Worm (Caenorhabditis elegans) whole organism, L1 larva: Measurements from ENCODE around the gene irld-24.

Source experiments
- C04F5.9 ChIP-seq: sonication (generic microtip); optimal IDR thresholded peaks from 2 replicates; lab custom pipeline; 2016; ENCODE audit warnings: missing genetic modification characterization, missing compliant biosample characterization
- C16A3.4 ChIP-seq: fragments of 150-350 bp; optimal IDR thresholded peaks from 2 replicates; lab custom pipeline; 2014; ENCODE audit warnings: missing biosample characterization, missing genetic modification characterization
- C34B4.2 ChIP-seq: sonication (generic microtip); optimal IDR thresholded peaks from 2 replicates; lab custom pipeline; 2017; ENCODE audit warnings: mild to moderate bottlenecking, missing genetic modification characterization, missing compliant biosample characterization
- F16B12.6 ChIP-seq: fragments of 150-350 bp; optimal IDR thresholded peaks from 2 replicates; lab custom pipeline; 2014; ENCODE audit warnings: missing biosample characterization, missing genetic modification characterization
- aha-1 ChIP-seq: fragments of 150-350 bp; optimal IDR thresholded peaks from 2 replicates; lab custom pipeline; 2014; ENCODE audit warnings: missing biosample characterization, missing genetic modification characterization
- aly-2 ChIP-seq: fragments of 150-350 bp; optimal IDR thresholded peaks from 2 replicates; lab custom pipeline; 2014; ENCODE audit warnings: missing biosample characterization, missing genetic modification characterization
- ceh-8 ChIP-seq: fragments of 200-800 bp; sonication (Bioruptor generic); optimal IDR thresholded peaks from 2 replicates; lab custom pipeline; 2018; ENCODE audit warnings: mild to moderate bottlenecking, missing genetic modification characterization, moderate library complexity, missing compliant biosample characterization
- ceh-82 ChIP-seq, 3 experiments: fragments of 150-350 bp in 1 of 3; sonication (generic microtip) in 2 of 3; optimal IDR thresholded peaks; 2 replicates each; lab custom pipeline; 2014 to 2017; ENCODE audit warnings: missing biosample characterization in 3 of 3, missing genetic modification characterization in 3 of 3
- ceh-88 ChIP-seq: fragments of 200-800 bp; sonication (Bioruptor generic); IDR thresholded peaks from 2 replicates; pipeline ENCODE4 v1.3.6; 2022; ENCODE audit warnings: missing genetic modification characterization, missing compliant biosample characterization
- dpl-1 ChIP-seq, 3 experiments: fragments of 150-350 bp in 2 of 3; sonication (generic microtip) in 1 of 3; optimal IDR thresholded peaks; 2 replicates each; lab custom pipeline; 2014 to 2017; ENCODE audit warnings: missing biosample characterization in 3 of 3, missing genetic modification characterization in 3 of 3, missing genetic modification reagents in 3 of 3
- efl-1 ChIP-seq, 4 experiments: fragments of 150-350 bp; optimal IDR thresholded peaks in 3 of 4; peaks in 1 of 4; 1 replicate in 1 of 4; 2 replicates in 3 of 4; lab custom pipeline; 2014; ENCODE audit warnings: missing biosample characterization in 2 of 4, missing genetic modification characterization in 2 of 4, missing genetic modification reagents in 2 of 4
- efl-3 ChIP-seq: fragments of 200-800 bp; sonication (Bioruptor generic); optimal IDR thresholded peaks from 2 replicates; lab custom pipeline; 2018; ENCODE audit warnings: mild to moderate bottlenecking, missing genetic modification characterization, missing compliant biosample characterization
- egl-13 ChIP-seq: sonication (generic microtip); optimal IDR thresholded peaks from 2 replicates; lab custom pipeline; 2016; ENCODE audit warnings: missing genotype, missing genetic modification reagents, missing genetic modification characterization, missing compliant biosample characterization
- egl-27 ChIP-seq, 2 experiments: fragments of 150-350 bp in 1 of 2; sonication (generic microtip); optimal IDR thresholded peaks; 3 replicates each; lab custom pipeline; 2017 to 2018; ENCODE audit warnings: missing biosample characterization in 2 of 2, missing genetic modification characterization in 2 of 2, missing genetic modification reagents in 2 of 2
- elt-2 ChIP-seq: sonication (generic microtip); optimal IDR thresholded peaks from 2 replicates; lab custom pipeline; 2016; ENCODE audit warnings: missing genetic modification characterization, mild to moderate bottlenecking, inconsistent platforms, missing compliant biosample characterization, missing genetic modification reagents
- ets-5 ChIP-seq: fragments of 200-800 bp; sonication (Bioruptor generic); IDR thresholded peaks from 2 replicates; pipeline ENCODE4 v1.3.6; 2022; ENCODE audit warnings: missing genetic modification characterization, missing compliant biosample characterization
- fkh-10 ChIP-seq: sonication (generic microtip); optimal IDR thresholded peaks from 2 replicates; lab custom pipeline; 2017; ENCODE audit warnings: missing biosample characterization, missing genetic modification reagents, missing genetic modification characterization
- fkh-4 ChIP-seq: sonication (generic microtip); optimal IDR thresholded peaks from 2 replicates; lab custom pipeline; 2016; ENCODE audit warnings: missing compliant biosample characterization, missing genetic modification characterization, borderline replicate concordance
- grh-1 ChIP-seq: fragments of 200-800 bp; sonication (Bioruptor generic); IDR thresholded peaks from 2 replicates; pipeline ENCODE4 v1.3.6; 2022; ENCODE audit warnings: missing genetic modification reagents, missing genetic modification characterization, missing compliant biosample characterization
- hlh-4 ChIP-seq: sonication (generic microtip); optimal IDR thresholded peaks from 2 replicates; lab custom pipeline; 2016; ENCODE audit warnings: mild to moderate bottlenecking, missing genetic modification characterization, missing compliant biosample characterization
- irx-1 ChIP-seq: sonication (generic microtip); optimal IDR thresholded peaks from 2 replicates; lab custom pipeline; 2016; ENCODE audit warnings: missing genetic modification characterization, missing compliant biosample characterization
- isw-1 ChIP-seq: fragments of 200-800 bp; sonication (Bioruptor generic); IDR thresholded peaks from 2 replicates; pipeline ENCODE4 v1.3.6; 2022; ENCODE audit warnings: missing genetic modification characterization, missing compliant biosample characterization
- lin-13 ChIP-seq: fragments of 150-350 bp; optimal IDR thresholded peaks from 2 replicates; lab custom pipeline; 2014; ENCODE audit warnings: missing biosample characterization, missing genetic modification reagents, missing genetic modification characterization
- lin-14 ChIP-seq: fragments of 200-800 bp; sonication (Bioruptor generic); optimal IDR thresholded peaks from 2 replicates; lab custom pipeline; 2018; ENCODE audit warnings: mild to moderate bottlenecking, missing genetic modification characterization, moderate library complexity, missing compliant biosample characterization
- lin-15B ChIP-seq: fragments of 150-350 bp; sonication (generic microtip); optimal IDR thresholded peaks from 3 replicates; lab custom pipeline; 2014; ENCODE audit warnings: missing biosample characterization, missing genetic modification characterization
- lsy-2 ChIP-seq, 2 experiments: fragments of 150-350 bp; optimal IDR thresholded peaks; 2 replicates each; lab custom pipeline; 2014; ENCODE audit warnings: missing biosample characterization in 2 of 2, missing genetic modification characterization in 2 of 2
- mab-9 ChIP-seq: fragments of 200-800 bp; sonication (Bioruptor generic); IDR thresholded peaks from 2 replicates; pipeline ENCODE4 v1.3.6; 2022; ENCODE audit warnings: missing genetic modification reagents, missing genetic modification characterization, missing compliant biosample characterization
- mdl-1 ChIP-seq, 2 experiments: fragments of 150-350 bp; optimal IDR thresholded peaks; 2 replicates each; lab custom pipeline; 2014 to 2017; ENCODE audit warnings: missing biosample characterization in 2 of 2, missing genetic modification characterization in 2 of 2, inconsistent platforms in 1 of 2
- mep-1 ChIP-seq: fragments of 150-350 bp; optimal IDR thresholded peaks from 2 replicates; lab custom pipeline; 2014; ENCODE audit warnings: missing biosample characterization, missing genetic modification characterization
- nhr-11 ChIP-seq: fragments of 150-350 bp; optimal IDR thresholded peaks from 2 replicates; lab custom pipeline; 2014; ENCODE audit warnings: missing biosample characterization, missing genetic modification characterization
- nhr-19 ChIP-seq: fragments of 200-800 bp; sonication (Bioruptor generic); conservative IDR thresholded peaks from 2 replicates; pipeline ENCODE4 v1.3.6; 2022; ENCODE audit warnings: missing genetic modification characterization, missing compliant biosample characterization
- nhr-20 ChIP-seq: sonication (generic microtip); optimal IDR thresholded peaks from 2 replicates; lab custom pipeline; 2016; ENCODE audit warnings: mild to moderate bottlenecking, missing genetic modification characterization, missing compliant biosample characterization
- nhr-237 ChIP-seq: fragments of 150-350 bp; optimal IDR thresholded peaks from 2 replicates; lab custom pipeline; 2014; ENCODE audit warnings: missing biosample characterization, missing genetic modification characterization
- nhr-47 ChIP-seq: sonication (generic microtip); optimal IDR thresholded peaks from 2 replicates; lab custom pipeline; 2016; ENCODE audit warnings: mild to moderate bottlenecking, missing genetic modification characterization, moderate library complexity, missing compliant biosample characterization
- nhr-71 ChIP-seq: sonication (generic microtip); optimal IDR thresholded peaks from 2 replicates; lab custom pipeline; 2016; ENCODE audit warnings: mild to moderate bottlenecking, missing genetic modification characterization, moderate library complexity, missing compliant biosample characterization
- nhr-84 ChIP-seq: sonication (generic microtip); optimal IDR thresholded peaks from 2 replicates; lab custom pipeline; 2017; ENCODE audit warnings: missing biosample characterization, missing genetic modification characterization
- nhr-85 ChIP-seq: sonication (generic microtip); peaks from one replicate; lab custom pipeline; 2016; ENCODE audit warnings: missing genetic modification characterization, inconsistent platforms, missing compliant biosample characterization
- pax-3 ChIP-seq: fragments of 200-800 bp; sonication (Bioruptor generic); optimal IDR thresholded peaks from 2 replicates; lab custom pipeline; 2018; ENCODE audit warnings: mild to moderate bottlenecking, missing genetic modification characterization, moderate library complexity, missing compliant biosample characterization
- pqm-1 ChIP-seq: sonication (generic microtip); optimal IDR thresholded peaks from 3 replicates; lab custom pipeline; 2017; ENCODE audit warnings: missing biosample characterization, missing genetic modification characterization
- rnt-1 ChIP-seq: sonication (generic microtip); optimal IDR thresholded peaks from 2 replicates; lab custom pipeline; 2016; ENCODE audit warnings: mild to moderate bottlenecking, missing genetic modification characterization, moderate library complexity, missing compliant biosample characterization
- snu-23 ChIP-seq: sonication (generic microtip); optimal IDR thresholded peaks from 2 replicates; lab custom pipeline; 2016; ENCODE audit warnings: missing genetic modification characterization, missing compliant biosample characterization
- sox-4 ChIP-seq: sonication (generic microtip); optimal IDR thresholded peaks from 2 replicates; lab custom pipeline; 2016; ENCODE audit warnings: missing genetic modification characterization, missing compliant biosample characterization
- sptf-1 ChIP-seq: fragments of 150-350 bp; optimal IDR thresholded peaks from 2 replicates; lab custom pipeline; 2014; ENCODE audit warnings: missing biosample characterization, missing genetic modification characterization
- sup-37 ChIP-seq: fragments of 200-800 bp; sonication (Bioruptor generic); optimal IDR thresholded peaks from 2 replicates; lab custom pipeline; 2018; ENCODE audit warnings: mild to moderate bottlenecking, missing genetic modification characterization, missing compliant biosample characterization
- unc-130 ChIP-seq: fragments of 150-350 bp; optimal IDR thresholded peaks from 2 replicates; lab custom pipeline; 2017; ENCODE audit warnings: missing biosample characterization, missing genetic modification characterization, inconsistent platforms
- unc-86 ChIP-seq: sonication (generic microtip); optimal IDR thresholded peaks from 2 replicates; lab custom pipeline; 2016; ENCODE audit warnings: missing genetic modification characterization, missing compliant biosample characterization
- vab-15 ChIP-seq: sonication (generic microtip); optimal IDR thresholded peaks from 2 replicates; lab custom pipeline; 2017; ENCODE audit warnings: missing genotype, mild to moderate bottlenecking, missing genetic modification characterization, missing compliant biosample characterization
- xbp-1 ChIP-seq: sonication (generic microtip); optimal IDR thresholded peaks from 2 replicates; lab custom pipeline; 2016; ENCODE audit warnings: missing genetic modification characterization, missing compliant biosample characterization
- ztf-11 ChIP-seq, 2 experiments: sonication (generic microtip); optimal IDR thresholded peaks; 2 replicates each; lab custom pipeline; 2016 to 2017; ENCODE audit warnings: missing genetic modification characterization in 2 of 2, missing biosample characterization in 1 of 2, missing compliant biosample characterization in 1 of 2
- ztf-4 ChIP-seq: fragments of 150-350 bp; optimal IDR thresholded peaks from 2 replicates; lab custom pipeline; 2014; ENCODE audit warnings: missing biosample characterization, missing genetic modification characterization

Gene irld-24

DNA sequence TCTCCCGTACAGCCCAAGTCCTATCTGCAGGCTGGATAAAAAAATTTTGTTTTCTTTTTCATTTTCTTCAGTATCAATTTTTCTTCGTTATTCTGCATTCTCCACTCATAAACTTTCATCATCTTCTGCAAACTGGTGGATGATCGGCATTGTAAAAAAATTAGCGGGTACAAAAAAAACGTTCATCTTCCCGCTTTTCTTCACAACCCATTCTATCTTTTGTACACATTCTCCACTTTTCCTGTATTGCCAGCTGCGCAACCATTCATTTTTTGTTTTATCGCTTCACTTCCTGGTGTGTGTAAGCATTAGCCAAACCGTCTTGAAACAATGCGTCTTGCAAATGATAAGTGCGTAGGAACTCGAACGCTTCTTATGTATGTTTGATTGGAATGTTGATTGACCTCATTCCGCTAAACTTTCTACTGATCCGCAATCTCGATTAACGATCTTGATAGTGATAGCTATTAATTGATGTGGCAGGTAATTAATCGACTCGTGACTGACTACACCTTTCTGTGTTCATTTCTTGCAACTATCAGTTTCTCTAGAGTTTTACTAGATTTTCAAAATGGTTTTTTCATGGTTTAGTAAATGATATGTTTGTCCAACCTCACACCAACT is 11.8 kb upstream of the irld-24 start (continued):
- TF ChIP-seq efl-1 (optimal IDR thresholded peaks at IDR 0.05; lab: Kevin White, UChicago) (no peak), efl-1 (GFP tag; optimal IDR thresholded peaks at IDR 0.05 in 1 of 2; lab: Kevin White, UChicago) (no peak), rnt-1 (tag; lab: Kevin White, UChicago) (peak; percentile 49), grh-1 (GFP tag; lab: Robert Waterston, UW) (no peak), nhr-47 (tag; lab: Kevin White, UChicago) (no peak), C16A3.4 (no peak), efl-3 (no peak), ceh-8 (GFP tag; lab: Kevin White, UChicago) (no peak), isw-1 (GFP tag; lab: Robert Waterston, UW) (no peak), mab-9 (GFP tag; lab: Robert Waterston, UW) (no peak), nhr-20 (peak; percentile 65), F16B12.6 (tag; lab: Kevin White, UChicago) (no peak), nhr-85 (tag; lab: Kevin White, UChicago) (peak; percentile 90), mep-1 (tag; lab: Kevin White, UChicago) (peak; percentile 44), egl-27 (tag; optimal IDR thresholded peaks at IDR 0.05; lab: Kevin White, UChicago) (no peak), pqm-1 (no peak), sox-4 (tag; lab: Kevin White, UChicago) (no peak), lin-13 (GFP tag; lab: Kevin White, UChicago) (no peak), sptf-1 (no peak), snu-23 (GFP tag; lab: Kevin White, UChicago) (peak; percentile 37), nhr-237 (tag; lab: Kevin White, UChicago) (no peak), xbp-1 (no peak), ztf-4 (tag; lab: Kevin White, UChicago) (no peak), ceh-82 (tag; optimal IDR thresholded peaks at IDR 0.05; lab: Kevin White, UChicago) (no peak), aly-2 (tag; lab: Kevin White, UChicago) (no peak), irx-1 (tag; lab: Kevin White, UChicago) (no peak), fkh-10 (GFP tag; lab: Kevin White, UChicago) (no peak), nhr-11 (tag; lab: Kevin White, UChicago) (no peak)

DNA sequence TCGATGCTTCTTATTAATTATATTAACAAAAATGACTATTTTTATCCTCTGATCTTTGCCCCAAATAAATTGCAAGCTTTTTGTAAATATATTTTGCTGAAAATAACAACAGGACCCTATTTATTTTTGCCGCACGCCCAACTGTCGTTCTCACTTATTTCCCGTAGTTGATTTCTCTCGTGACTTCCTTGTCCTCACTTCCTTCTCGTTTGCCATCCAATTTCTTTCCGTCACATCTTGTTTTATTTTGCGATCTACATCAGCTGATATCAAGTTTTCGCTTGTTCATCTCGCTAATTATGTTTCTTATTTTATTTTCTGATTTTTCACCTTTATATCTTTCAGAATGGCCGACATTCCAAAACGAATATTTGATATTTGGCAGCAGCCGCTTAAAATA is 11.1 kb upstream of the irld-24 start, which contains the start of gene F48F7.5:
Gene F48F7.5 (plus strand): TSS at position 340 of the 400 bp plus-strand sequence.
- TF ChIP-seq lin-15B (no peak), unc-86 (no peak), dpl-1 (GFP tag; optimal IDR thresholded peaks at IDR 0.05; lab: Kevin White, UChicago) (no peak), F16B12.6 (tag; lab: Kevin White, UChicago) (no peak), ztf-11 (tag; optimal IDR thresholded peaks at IDR 0.05; lab: Kevin White, UChicago) (no peak), ceh-88 (GFP tag; lab: Robert Waterston, UW) (no peak), nhr-11 (tag; lab: Kevin White, UChicago) (no peak), fkh-4 (tag; lab: Kevin White, UChicago) (no peak), ztf-4 (tag; lab: Kevin White, UChicago) (peak; percentile 44), nhr-84 (tag; lab: Kevin White, UChicago) (no peak), rnt-1 (tag; lab: Kevin White, UChicago) (peak; percentile 50), pax-3 (tag; lab: Kevin White, UChicago) (no peak), unc-130 (tag; lab: Kevin White, UChicago) (peak; percentile 70), lsy-2 (tag; optimal IDR thresholded peaks at IDR 0.05; lab: Kevin White, UChicago) (peak; percentile 19 to 29), mdl-1 (tag; optimal IDR thresholded peaks at IDR 0.05; lab: Kevin White, UChicago) (peak in 1 of 2 experiments; percentile 56), C34B4.2 (tag; lab: Kevin White, UChicago) (no peak), isw-1 (GFP tag; lab: Robert Waterston, UW) (no peak), egl-13 (tag; lab: Kevin White, UChicago) (no peak), elt-2 (tag; lab: Kevin White, UChicago) (no peak), nhr-19 (GFP tag; lab: Robert Waterston, UW) (peak; percentile 50), vab-15 (tag; lab: Kevin White, UChicago) (peak; percentile 38), efl-1 (optimal IDR thresholded peaks at IDR 0.05; lab: Kevin White, UChicago) (no peak), efl-1 (GFP tag; optimal IDR thresholded peaks at IDR 0.05 in 1 of 2; lab: Kevin White, UChicago) (no peak), ets-5 (GFP tag; lab: Robert Waterston, UW) (no peak), aha-1 (no peak), hlh-4 (tag; lab: Kevin White, UChicago) (no peak), ceh-8 (GFP tag; lab: Kevin White, UChicago) (no peak), sup-37 (GFP tag; lab: Kevin White, UChicago) (no peak), mep-1 (tag; lab: Kevin White, UChicago) (no peak), nhr-71 (tag; lab: Kevin White, UChicago) (peak; percentile 82), irx-1 (tag; lab: Kevin White, UChicago) (peak; percentile 13), C04F5.9 (tag; lab: Kevin White, UChicago) (no peak), lin-14 (GFP tag; lab: Kevin White, UChicago) (peak; percentile 92)
